Worm (Caenorhabditis elegans) whole organism, L2 larva: ENCODE results near the gene F57B7.2.

Experiments used
- ceh-16 ChIP-seq: fragments of 150-350 bp; optimal IDR thresholded peaks from 2 replicates; lab custom pipeline; 2014; ENCODE audit warnings: missing biosample characterization, missing genetic modification characterization
- skn-1 ChIP-seq: sonication (generic microtip); optimal IDR thresholded peaks from 2 replicates; lab custom pipeline; 2017; ENCODE audit warnings: missing biosample characterization, missing genetic modification characterization

- TF ChIP-seq ceh-16 (tag; lab: Kevin White, UChicago) (no peak), skn-1 (tag; lab: Kevin White, UChicago) (no peak)
Measured at ce11 chrV:11398616-11399015, 44.8 kb downstream of the F57B7.2 start, which contains the start of gene nas-17.
